Fruit fly (Drosophila melanogaster): ENCODE results near the gene CG7231.

DNA sequence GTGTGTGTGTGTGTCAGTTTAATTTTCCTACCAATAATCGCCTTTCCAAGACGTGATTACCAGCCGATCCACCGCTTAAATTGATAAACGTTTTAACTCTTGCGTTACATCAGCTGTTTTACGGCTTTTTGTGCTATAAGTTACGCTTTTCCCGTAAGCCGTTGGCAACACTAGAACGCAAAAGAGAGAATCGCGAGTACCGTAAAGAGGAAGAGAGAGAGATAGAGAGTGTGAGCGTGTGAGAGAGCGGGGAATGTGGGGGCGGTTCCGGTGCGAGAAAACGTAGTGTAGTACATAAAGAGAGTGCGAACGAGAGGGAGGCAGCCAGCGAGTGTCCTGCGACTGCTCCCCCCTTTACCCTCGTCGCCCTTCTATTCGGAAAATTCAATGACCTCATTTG lies 47.8 kb downstream of the CG7231 start:
- TF ChIP-seq Sox102F (GFP tag; optimal IDR thresholded peaks at IDR 0.05) (no peak), achi (GFP tag; optimal IDR thresholded peaks at IDR 0.05) (peak; percentile 3), CG10669 (GFP tag; optimal IDR thresholded peaks at IDR 0.05) (no peak), Hr4 (GFP tag; optimal IDR thresholded peaks at IDR 0.05) (no peak), CG34406 (GFP tag; optimal IDR thresholded peaks at IDR 0.05) (no peak), CG15336 (GFP tag; IDR thresholded peaks at IDR 0.05) (peak; percentile 18; the same call in 1 of the 2 replicates), CG1621 (tag; optimal IDR thresholded peaks at IDR 0.05) (peak; percentile 77), acj6 (GFP tag; optimal IDR thresholded peaks at IDR 0.05) (no peak), Gug (GFP tag; IDR thresholded peaks at IDR 0.05) (no peak), CG7368 (GFP tag; optimal IDR thresholded peaks at IDR 0.05) (no peak), spab (GFP tag; optimal IDR thresholded peaks at IDR 0.05) (no peak), net (GFP tag; optimal IDR thresholded peaks at IDR 0.05) (no peak), CG6792 (GFP tag; optimal IDR thresholded peaks at IDR 0.05) (no peak), CG8632 (GFP tag; optimal IDR thresholded peaks at IDR 0.05) (no peak)
